Fruit fly (Drosophila melanogaster) whole organism, adult: ENCODE measurements around the gene CG15880.

Experiments used
- CG11617 ChIP-seq: fragments of 200-800 bp; sonication (Bioruptor generic); optimal IDR thresholded peaks from 2 replicates; lab custom pipeline; 2017; ENCODE audit warnings: mild to moderate bottlenecking, missing biosample characterization, missing genetic modification reagents, missing genetic modification characterization
- CG12768 ChIP-seq: fragments of 200-800 bp; sonication (Bioruptor generic); optimal IDR thresholded peaks from 2 replicates; lab custom pipeline; 2017; ENCODE audit warnings: missing biosample characterization, missing genetic modification characterization, mild to moderate bottlenecking, moderate library complexity, missing genetic modification reagents
- CG14711 ChIP-seq: fragments of 200-800 bp; sonication (Bioruptor generic); optimal IDR thresholded peaks from 2 replicates; lab custom pipeline; 2018; ENCODE audit warnings: missing biosample characterization, mild to moderate bottlenecking, missing genetic modification characterization, moderate library complexity
- CG1620 ChIP-seq: fragments of 200-800 bp; sonication (Bioruptor generic); optimal IDR thresholded peaks from 2 replicates; lab custom pipeline; 2016; ENCODE audit warnings: missing biosample characterization, missing genetic modification characterization
- CG33017 ChIP-seq: fragments of 200-800 bp; sonication (Bioruptor generic); optimal IDR thresholded peaks from 2 replicates; lab custom pipeline; 2018; ENCODE audit warnings: missing biosample characterization, mild to moderate bottlenecking, missing genetic modification characterization, moderate library complexity
- CG5204 ChIP-seq: fragments of 200-800 bp; sonication (Bioruptor generic); optimal IDR thresholded peaks from 2 replicates; lab custom pipeline; 2016; ENCODE audit warnings: missing biosample characterization, missing genetic modification characterization
- CG7045 ChIP-seq: fragments of 200-800 bp; sonication (Bioruptor generic); optimal IDR thresholded peaks from 2 replicates; lab custom pipeline; 2017; ENCODE audit warnings: missing biosample characterization, mild to moderate bottlenecking, missing genetic modification characterization
- CG7101 ChIP-seq: fragments of 200-800 bp; sonication (Bioruptor generic); optimal IDR thresholded peaks from 2 replicates; lab custom pipeline; 2018; ENCODE audit warnings: missing biosample characterization, mild to moderate bottlenecking, missing genetic modification characterization, moderate library complexity
- Clk ChIP-seq: fragments of 200-800 bp; sonication (Bioruptor generic); optimal IDR thresholded peaks from 2 replicates; lab custom pipeline; 2017; ENCODE audit warnings: missing biosample characterization, missing genetic modification characterization
- Crg-1 ChIP-seq: fragments of 200-800 bp; sonication (Bioruptor generic); optimal IDR thresholded peaks from 2 replicates; lab custom pipeline; 2016; ENCODE audit warnings: missing biosample characterization, missing genetic modification characterization
- Hr96 ChIP-seq: fragments of 200-800 bp; sonication (Bioruptor generic); optimal IDR thresholded peaks from 2 replicates; lab custom pipeline; 2016; ENCODE audit warnings: missing biosample characterization, missing genetic modification characterization
- Mnt ChIP-seq: fragments of 200-800 bp; sonication (Bioruptor generic); optimal IDR thresholded peaks from 2 replicates; lab custom pipeline; 2016; ENCODE audit warnings: missing biosample characterization, mild to moderate bottlenecking, missing genetic modification characterization
- bab1 ChIP-seq: fragments of 200-800 bp; sonication (Bioruptor generic); optimal IDR thresholded peaks from 3 replicates; lab custom pipeline; 2019; ENCODE audit warnings: missing biosample characterization, mild to moderate bottlenecking, missing genetic modification characterization, moderate library complexity
- cic ChIP-seq: fragments of 200-800 bp; sonication (Bioruptor generic); optimal IDR thresholded peaks from 2 replicates; lab custom pipeline; 2017; ENCODE audit warnings: missing biosample characterization, mild to moderate bottlenecking, missing genetic modification characterization, moderate library complexity
- cnc ChIP-seq, 2 experiments: fragments of >200 bp; optimal IDR thresholded peaks; 2 replicates each; lab custom pipeline; 2017
- kay ChIP-seq: fragments of 200-800 bp; sonication (Bioruptor generic); peaks from one replicate; lab custom pipeline; 2016; ENCODE audit warnings: missing biosample characterization, missing genetic modification characterization, borderline replicate concordance
- ovo ChIP-seq: fragments of 200-800 bp; sonication (Bioruptor generic); optimal IDR thresholded peaks from 2 replicates; lab custom pipeline; 2016; ENCODE audit warnings: missing biosample characterization, missing genetic modification characterization
- pad ChIP-seq: fragments of 200-800 bp; sonication (Bioruptor generic); optimal IDR thresholded peaks from 3 replicates; lab custom pipeline; 2017; ENCODE audit warnings: missing biosample characterization, missing genetic modification characterization, mild to moderate bottlenecking, moderate library complexity, missing genetic modification reagents
- tj ChIP-seq: fragments of 200-800 bp; sonication (Bioruptor generic); optimal IDR thresholded peaks from 3 replicates; lab custom pipeline; 2017; ENCODE audit warnings: missing biosample characterization, mild to moderate bottlenecking, missing genetic modification characterization, moderate library complexity
- toe ChIP-seq: fragments of 200-800 bp; sonication (Bioruptor generic); optimal IDR thresholded peaks from 2 replicates; lab custom pipeline; 2016; ENCODE audit warnings: missing biosample characterization, missing genetic modification characterization

The CG15880 gene

DNA sequence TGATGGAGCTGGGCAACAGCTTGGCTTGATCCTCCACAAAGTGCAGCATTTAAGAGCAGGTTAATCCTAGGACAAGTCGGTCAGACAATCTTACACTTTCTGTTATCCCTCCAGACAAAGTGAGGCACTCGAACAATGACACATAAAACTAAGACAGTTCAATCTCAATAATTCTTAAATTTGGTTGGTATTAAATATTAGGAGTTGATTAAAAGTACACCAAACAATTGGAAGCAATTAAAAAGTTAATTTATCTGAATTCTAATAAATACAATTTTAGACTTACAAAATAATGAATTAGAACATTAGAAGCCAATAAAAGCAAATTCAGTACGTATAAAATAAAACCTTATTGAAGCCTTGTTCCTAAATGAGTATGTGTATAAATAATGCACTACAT is at the start of gene CG15880:
CG15880 (minus strand) TSS at position 101 of the 400 bp plus-strand sequence.
- TF ChIP-seq Mnt (GFP tag; lab: Kevin White, UChicago) (no peak), Crg-1 (GFP tag; lab: Kevin White, UChicago) (no peak), kay (GFP tag; lab: Kevin White, UChicago) (no peak), Hr96 (GFP tag; lab: Kevin White, UChicago) (no peak), bab1 (GFP tag; lab: Kevin White, UChicago) (no peak), CG7101 (tag; lab: Kevin White, UChicago) (no peak), ovo (GFP tag; lab: Kevin White, UChicago) (no peak), CG33017 (no peak), CG12768 (no peak), CG7045 (GFP tag; lab: Kevin White, UChicago) (no peak)

dm6 chr2L:866950-867744 is 49.4 kb upstream of the CG15880 start:
- TF ChIP-seq Mnt (GFP tag; lab: Kevin White, UChicago) (peak; percentile 90), CG12768 (peak; percentile 98), Hr96 (GFP tag; lab: Kevin White, UChicago) (peak; percentile 95), CG1620 (GFP tag; lab: Kevin White, UChicago) (peak; percentile 98), CG7045 (GFP tag; lab: Kevin White, UChicago) (peak; percentile 94), Crg-1 (GFP tag; lab: Kevin White, UChicago) (peak; percentile 97), kay (GFP tag; lab: Kevin White, UChicago) (no peak), CG14711 (tag; lab: Kevin White, UChicago) (peak; percentile 93), cic (GFP tag; lab: Kevin White, UChicago) (peak; percentile 98), ovo (GFP tag; lab: Kevin White, UChicago) (peak; percentile 49), CG33017 (peak; percentile 98), pad (GFP tag; lab: Kevin White, UChicago) (peak; percentile 89), Clk (GFP tag; lab: Kevin White, UChicago) (peak; percentile 94), tj (GFP tag; lab: Kevin White, UChicago) (peak; percentile 65), cnc (optimal IDR thresholded peaks at IDR 0.05; lab: Kevin White, UChicago) (no peak), CG7101 (tag; lab: Kevin White, UChicago) (peak; percentile 98), bab1 (GFP tag; lab: Kevin White, UChicago) (peak; percentile 98), toe (GFP tag; lab: Kevin White, UChicago) (peak; percentile 97), CG5204 (peak; percentile 96), CG11617 (GFP tag; lab: Kevin White, UChicago) (peak; percentile 94)

dm6 chr2L:865851-866250 is 48.1 kb upstream of the CG15880 start:
- peak; percentile 97 for TF ChIP-seq CG1620 (GFP tag; lab: Kevin White, UChicago)
- no peak for TF ChIP-seq cnc (optimal IDR thresholded peaks at IDR 0.05; lab: Kevin White, UChicago)
- peak; percentile 95 for TF ChIP-seq toe (GFP tag; lab: Kevin White, UChicago)
- peak; percentile 86 for TF ChIP-seq tj (GFP tag; lab: Kevin White, UChicago)
- peak; percentile 97 for TF ChIP-seq CG12768
- TF ChIP-seq CG11617 (GFP tag; lab: Kevin White, UChicago) = peak; percentile 95
- peak; percentile 96 for TF ChIP-seq Hr96 (GFP tag; lab: Kevin White, UChicago)
- TF ChIP-seq kay (GFP tag; lab: Kevin White, UChicago) = no peak
- TF ChIP-seq CG7045 (GFP tag; lab: Kevin White, UChicago) = peak; percentile 96
- TF ChIP-seq CG5204 = peak; percentile 95
- TF ChIP-seq Clk (GFP tag; lab: Kevin White, UChicago) = peak; percentile 95
- TF ChIP-seq CG7101 (tag; lab: Kevin White, UChicago) = peak; percentile 97
- peak; percentile 78 for TF ChIP-seq cic (GFP tag; lab: Kevin White, UChicago)
- TF ChIP-seq bab1 (GFP tag; lab: Kevin White, UChicago) = peak; percentile 98
- TF ChIP-seq CG14711 (tag; lab: Kevin White, UChicago) = peak; percentile 92
- peak; percentile 97 for TF ChIP-seq CG33017
- peak; percentile 91 for TF ChIP-seq Mnt (GFP tag; lab: Kevin White, UChicago)
- peak; percentile 93 for TF ChIP-seq ovo (GFP tag; lab: Kevin White, UChicago)
- TF ChIP-seq Crg-1 (GFP tag; lab: Kevin White, UChicago) = peak; percentile 88
- TF ChIP-seq pad (GFP tag; lab: Kevin White, UChicago) = peak; percentile 87

DNA sequence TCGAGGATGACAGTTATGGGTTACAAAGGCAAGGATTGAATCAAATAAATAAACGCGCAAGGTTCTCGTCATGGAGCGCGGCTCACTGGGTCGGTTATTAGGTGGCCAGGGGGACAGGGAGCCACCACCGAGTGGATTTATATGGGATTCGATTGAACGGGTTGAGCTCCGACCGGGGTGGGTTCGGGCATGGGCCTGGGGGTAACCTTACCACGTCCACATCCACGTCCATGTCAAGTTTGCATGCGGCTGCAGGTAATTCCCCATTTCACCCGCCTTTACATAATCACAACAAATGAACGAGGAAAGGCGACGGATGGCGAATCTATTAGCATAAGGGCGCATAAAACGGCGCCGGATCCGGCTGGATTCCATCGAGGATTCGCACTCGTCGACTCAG is 42.1 kb upstream of the CG15880 start, which contains the start of gene CG13950:
CG13950 (plus strand) TSS at position 301 of the 400 bp plus-strand sequence.
- TF ChIP-seq CG1620 (GFP tag; lab: Kevin White, UChicago) (no peak), pad (GFP tag; lab: Kevin White, UChicago) (no peak), CG7101 (tag; lab: Kevin White, UChicago) (no peak), bab1 (GFP tag; lab: Kevin White, UChicago) (no peak), Crg-1 (GFP tag; lab: Kevin White, UChicago) (no peak), tj (GFP tag; lab: Kevin White, UChicago) (no peak), CG11617 (GFP tag; lab: Kevin White, UChicago) (no peak), CG7045 (GFP tag; lab: Kevin White, UChicago) (no peak), CG5204 (no peak), Hr96 (GFP tag; lab: Kevin White, UChicago) (no peak), CG12768 (no peak), toe (GFP tag; lab: Kevin White, UChicago) (no peak), CG14711 (tag; lab: Kevin White, UChicago) (no peak), ovo (GFP tag; lab: Kevin White, UChicago) (no peak), Mnt (GFP tag; lab: Kevin White, UChicago) (no peak), CG33017 (no peak), kay (GFP tag; lab: Kevin White, UChicago) (no peak), cic (GFP tag; lab: Kevin White, UChicago) (no peak), cnc (optimal IDR thresholded peaks at IDR 0.05; lab: Kevin White, UChicago) (no peak)
